Fruit fly (Drosophila melanogaster): ENCODE results near the gene Mat89Ba.

Mat89Ba gene

dm6 chr3R:16260385-16261169, 11.6 kb downstream of the Mat89Ba start (continued):
- TF ChIP-seq gcm2 (GFP tag; optimal IDR thresholded peaks at IDR 0.05) = no peak
- no peak for TF ChIP-seq CG7963 (GFP tag; IDR thresholded peaks at IDR 0.05; ENCODE audit: partially characterized antibody)
- peak; percentile 41 for TF ChIP-seq B-H2 (GFP tag; optimal IDR thresholded peaks at IDR 0.05)
- TF ChIP-seq scrt (GFP tag; optimal IDR thresholded peaks at IDR 0.05) = peak; percentile 17
- no peak for TF ChIP-seq pan (optimal IDR thresholded peaks at IDR 0.05)
- TF ChIP-seq pan (GFP tag; optimal IDR thresholded peaks at IDR 0.05 in 1 of 2, IDR thresholded peaks at IDR 0.05 in 1 of 2) = peak in 1 of 2 experiments; percentile 77
- TF ChIP-seq gem (tag; optimal IDR thresholded peaks at IDR 0.05) = no peak
- TF ChIP-seq Vsx1 (GFP tag; optimal IDR thresholded peaks at IDR 0.05) = no peak
- TF ChIP-seq CG10543 (GFP tag; optimal IDR thresholded peaks at IDR 0.05) = peak; percentile 54
- no peak for TF ChIP-seq cwo (GFP tag; optimal IDR thresholded peaks at IDR 0.05)
- peak; percentile 42 for TF ChIP-seq CG6689 (GFP tag; IDR thresholded peaks at IDR 0.05)
- TF ChIP-seq crc (GFP tag; optimal IDR thresholded peaks at IDR 0.05) = peak; percentile 18
- peak; percentile 39 for TF ChIP-seq stwl (tag; optimal IDR thresholded peaks at IDR 0.05)
- no peak for TF ChIP-seq CG17186 (GFP tag; optimal IDR thresholded peaks at IDR 0.05)
- TF ChIP-seq CG6683 (GFP tag; optimal IDR thresholded peaks at IDR 0.05) = no peak
- peak; percentile 43 for TF ChIP-seq CG2202 (tag; optimal IDR thresholded peaks at IDR 0.05)
- TF ChIP-seq Atf-2 (GFP tag; optimal IDR thresholded peaks at IDR 0.05) = peak; percentile 62
- peak; percentile 57 for TF ChIP-seq Myb (GFP tag; optimal IDR thresholded peaks at IDR 0.05)
- peak; percentile 100 for TF ChIP-seq CG9437 (GFP tag; optimal IDR thresholded peaks at IDR 0.05)
- peak; percentile 76 for TF ChIP-seq CG1603 (tag; optimal IDR thresholded peaks at IDR 0.05)
- TF ChIP-seq ind (GFP tag; optimal IDR thresholded peaks at IDR 0.05) = peak; percentile 74
- TF ChIP-seq Atf3 (GFP tag; optimal IDR thresholded peaks at IDR 0.05) = peak; percentile 70
- TF ChIP-seq corto (GFP tag; optimal IDR thresholded peaks at IDR 0.05) = no peak
- 0 out of 2 replicates have a peak, but pooled peaks have one; percentile 4 for TF ChIP-seq sens-2 (GFP tag; IDR thresholded peaks at IDR 0.05)
- 0 out of 3 replicates have a peak, but pooled peaks have one; percentile 21 for TF ChIP-seq hb (GFP tag; IDR thresholded peaks at IDR 0.05; ENCODE audit: partially characterized antibody)
- TF ChIP-seq Rfx (GFP tag; IDR thresholded peaks at IDR 0.05) = peak; percentile 86
- peak; percentile 62 for TF ChIP-seq jumu (GFP tag; optimal IDR thresholded peaks at IDR 0.05)
- no peak for TF ChIP-seq CG6175 (GFP tag; IDR thresholded peaks at IDR 0.05)
- TF ChIP-seq da (GFP tag; optimal IDR thresholded peaks at IDR 0.05) = no peak
- no peak for TF ChIP-seq CG8924 (tag; optimal IDR thresholded peaks at IDR 0.05)
- peak; percentile 31 for TF ChIP-seq HLH54F (GFP tag; optimal IDR thresholded peaks at IDR 0.05)
- TF ChIP-seq Fer1 (GFP tag; optimal IDR thresholded peaks at IDR 0.05) = peak; percentile 60
- TF ChIP-seq BtbVII (GFP tag; optimal IDR thresholded peaks at IDR 0.05) = peak; percentile 62
- TF ChIP-seq Meics (GFP tag; optimal IDR thresholded peaks at IDR 0.05) = no peak
- TF ChIP-seq p53 (GFP tag; optimal IDR thresholded peaks at IDR 0.05) = peak; percentile 29
- no peak for TF ChIP-seq hth (optimal IDR thresholded peaks at IDR 0.05)
- no peak for TF ChIP-seq slou (GFP tag; optimal IDR thresholded peaks at IDR 0.05)
- TF ChIP-seq CG9727 (GFP tag; optimal IDR thresholded peaks at IDR 0.05) = peak; percentile 64
- TF ChIP-seq CG10431 (GFP tag; optimal IDR thresholded peaks at IDR 0.05) = peak; percentile 87
- peak; percentile 5; the same call in 1 of the 3 replicates for TF ChIP-seq CG3726 (GFP tag; IDR thresholded peaks at IDR 0.05)
- TF ChIP-seq H2.0 (GFP tag; IDR thresholded peaks at IDR 0.05) = peak; percentile 68; the same call in 1 of the 2 replicates
- TF ChIP-seq Kr (GFP tag; optimal IDR thresholded peaks at IDR 0.05) = no peak
- TF ChIP-seq CG15479 (GFP tag; optimal IDR thresholded peaks at IDR 0.05) = no peak
- peak; percentile 60 for TF ChIP-seq Bdp1 (GFP tag; optimal IDR thresholded peaks at IDR 0.05)
- peak; percentile 48; the same call in 1 of the 2 replicates for TF ChIP-seq CG32767 (GFP tag; IDR thresholded peaks at IDR 0.05)
- TF ChIP-seq Poxn (GFP tag; IDR thresholded peaks at IDR 0.05) = no peak
- TF ChIP-seq CG12769 (tag; optimal IDR thresholded peaks at IDR 0.05) = no peak
- peak; percentile 34 for TF ChIP-seq sug (tag; optimal IDR thresholded peaks at IDR 0.05)
- peak; percentile 93 for TF ChIP-seq CG17912 (GFP tag; optimal IDR thresholded peaks at IDR 0.05)
